Fruit fly (Drosophila melanogaster) whole organism, embryonic: ENCODE results near the gene Prdm13.

Experiments used
- Asciz ChIP-seq: fragments of 200-800 bp; sonication (Bioruptor generic); optimal IDR thresholded peaks from 2 replicates; lab custom pipeline; 2017; ENCODE audit warnings: missing biosample characterization, mild to moderate bottlenecking, missing genetic modification characterization, missing genetic modification reagents
- Awh ChIP-seq: fragments of 200-800 bp; sonication (Bioruptor generic); IDR thresholded peaks from 2 replicates; pipeline ENCODE4, ENCODE4 v1.3.6; 2022; ENCODE audit warnings: missing biosample characterization, missing genetic modification characterization
- C15 ChIP-seq: fragments of 200-800 bp; sonication (Bioruptor generic); IDR thresholded peaks from 3 replicates; pipeline ENCODE4 v1.3.6; 2022; ENCODE audit warnings: missing biosample characterization, missing genetic modification characterization
- CG10366 ChIP-seq: fragments of 200-800 bp; sonication (Bioruptor generic); IDR thresholded peaks from 2 replicates; pipeline ENCODE4 v1.3.6; 2022; ENCODE audit warnings: missing biosample characterization, missing genetic modification characterization
- CG10462 ChIP-seq: fragments of 200-800 bp; sonication (Bioruptor generic); optimal IDR thresholded peaks from 2 replicates; lab custom pipeline; 2016; ENCODE audit warnings: missing biosample characterization, missing genetic modification characterization
- CG10959 ChIP-seq: fragments of 200-800 bp; sonication (Bioruptor generic); IDR thresholded peaks from 2 replicates; pipeline ENCODE4 v1.3.6; 2022; ENCODE audit warnings: missing biosample characterization, missing genetic modification characterization
- CG11560 ChIP-seq: fragments of 200-800 bp; sonication (Bioruptor generic); IDR thresholded peaks from 3 replicates; pipeline ENCODE4 v1.3.6; 2022; ENCODE audit warnings: missing biosample characterization, missing genetic modification characterization
- CG14050 ChIP-seq: fragments of 200-800 bp; sonication (Bioruptor generic); IDR thresholded peaks from 3 replicates; pipeline ENCODE4 v1.3.6; 2022; ENCODE audit warnings: missing biosample characterization, missing genetic modification characterization
- CG1529 ChIP-seq: fragments of 200-800 bp; sonication (Bioruptor generic); optimal IDR thresholded peaks from 3 replicates; lab custom pipeline; 2018; ENCODE audit warnings: missing biosample characterization, missing genetic modification characterization
- CG16863 ChIP-seq: fragments of 200-800 bp; sonication (Bioruptor generic); optimal IDR thresholded peaks from 3 replicates; lab custom pipeline; 2016; ENCODE audit warnings: missing biosample characterization, missing genetic modification characterization
- CG17829 ChIP-seq: fragments of 200-800 bp; optimal IDR thresholded peaks from 2 replicates; lab custom pipeline; 2019; ENCODE audit warnings: missing biosample characterization, mild to moderate bottlenecking, missing genetic modification characterization, moderate library complexity
- CG1832 ChIP-seq: fragments of 200-800 bp; sonication (Bioruptor generic); optimal IDR thresholded peaks from 2 replicates; lab custom pipeline; 2017; ENCODE audit warnings: missing biosample characterization, mild to moderate bottlenecking, missing genetic modification characterization, inconsistent platforms
- CG18476 ChIP-seq: fragments of 200-800 bp; sonication (Bioruptor generic); optimal IDR thresholded peaks from 2 replicates; lab custom pipeline; 2016; ENCODE audit warnings: missing biosample characterization, mild to moderate bottlenecking, missing genetic modification characterization
- CG2889 ChIP-seq: fragments of 200-800 bp; sonication (Bioruptor generic); IDR thresholded peaks from 3 replicates; pipeline ENCODE4 v1.3.6; 2022; ENCODE audit warnings: missing biosample characterization, missing genetic modification characterization
- CG32767 ChIP-seq: fragments of 200-800 bp; sonication (Bioruptor generic); IDR thresholded peaks from 2 replicates; pipeline ENCODE4 v1.3.6; 2022; ENCODE audit warnings: missing biosample characterization, missing genetic modification characterization
- CG3995 ChIP-seq: fragments of 200-800 bp; sonication (Bioruptor generic); optimal IDR thresholded peaks from 3 replicates; lab custom pipeline; 2016; ENCODE audit warnings: missing biosample characterization, missing genetic modification characterization
- CG4854 ChIP-seq: fragments of 200-800 bp; sonication (Bioruptor generic); optimal IDR thresholded peaks from 2 replicates; lab custom pipeline; 2016; ENCODE audit warnings: missing biosample characterization, missing genetic modification characterization, inconsistent platforms
- CG6683 ChIP-seq: fragments of 200-800 bp; sonication (Bioruptor generic); optimal IDR thresholded peaks from 2 replicates; lab custom pipeline; 2017; ENCODE audit warnings: missing biosample characterization, mild to moderate bottlenecking, missing genetic modification characterization, missing genetic modification reagents
- CG7745 ChIP-seq: fragments of 200-800 bp; sonication (Bioruptor generic); optimal IDR thresholded peaks from 2 replicates; lab custom pipeline; 2018; ENCODE audit warnings: missing biosample characterization, mild to moderate bottlenecking, missing genetic modification characterization, moderate library complexity
- CG8290 ChIP-seq, 3 experiments: fragments of 200-800 bp; sonication (Bioruptor generic); optimal IDR thresholded peaks; 2 replicates each; lab custom pipeline; 2016 to 2019; ENCODE audit warnings: missing biosample characterization in 3 of 3, missing genetic modification characterization in 3 of 3, mild to moderate bottlenecking in 2 of 3, moderate library complexity in 1 of 3
- Chrac-16 ChIP-seq: fragments of 200-800 bp; sonication (Bioruptor generic); optimal IDR thresholded peaks from 3 replicates; lab custom pipeline; 2016; ENCODE audit warnings: missing biosample characterization, missing genetic modification characterization
- Dfd ChIP-seq, 2 experiments: fragments of >200 bp; optimal IDR thresholded peaks; 2 replicates each; lab custom pipeline; 2017; ENCODE audit warnings: missing biosample characterization in 2 of 2, missing genetic modification characterization in 2 of 2
- Dip3 ChIP-seq: fragments of 200-800 bp; sonication (Bioruptor generic); optimal IDR thresholded peaks from 3 replicates; lab custom pipeline; 2016; ENCODE audit warnings: missing biosample characterization, missing genetic modification characterization
- Dp ChIP-seq: fragments of 200-800 bp; sonication (Bioruptor generic); optimal IDR thresholded peaks from 2 replicates; lab custom pipeline; 2018; ENCODE audit warnings: missing biosample characterization, mild to moderate bottlenecking, missing genetic modification characterization, moderate library complexity
- E2f2 ChIP-seq: fragments of 200-800 bp; sonication (Bioruptor generic); IDR thresholded peaks from 2 replicates; pipeline ENCODE4 v1.3.6; 2022; ENCODE audit warnings: missing biosample characterization, missing genetic modification characterization
- Fer1 ChIP-seq: fragments of 200-800 bp; sonication (Bioruptor generic); optimal IDR thresholded peaks from 2 replicates; lab custom pipeline; 2017; ENCODE audit warnings: missing biosample characterization, mild to moderate bottlenecking, missing genetic modification characterization
- Hand ChIP-seq: fragments of 200-800 bp; sonication (Bioruptor generic); optimal IDR thresholded peaks from 2 replicates; lab custom pipeline; 2017; ENCODE audit warnings: mild to moderate bottlenecking, missing biosample characterization, missing genetic modification reagents, missing genetic modification characterization
- Hr3 ChIP-seq: fragments of 200-800 bp; sonication (Bioruptor generic); optimal IDR thresholded peaks from 3 replicates; lab custom pipeline; 2016; ENCODE audit warnings: missing biosample characterization, missing genetic modification characterization
- PHDP ChIP-seq: fragments of 200-800 bp; sonication (Bioruptor generic); optimal IDR thresholded peaks from 3 replicates; lab custom pipeline; 2018; ENCODE audit warnings: missing biosample characterization, mild to moderate bottlenecking, missing genetic modification characterization, moderate library complexity
- Ravus ChIP-seq: fragments of 200-800 bp; sonication (Bioruptor generic); IDR thresholded peaks from 2 replicates; pipeline ENCODE4 v1.3.6; 2022; ENCODE audit warnings: missing biosample characterization, missing genetic modification characterization
- ap ChIP-seq: fragments of 200-800 bp; sonication (Bioruptor generic); IDR thresholded peaks from 2 replicates; pipeline ENCODE4 v1.3.6; 2022; ENCODE audit warnings: missing biosample characterization, missing genetic modification characterization
- ash1 ChIP-seq: fragments of 200-800 bp; sonication (Bioruptor generic); optimal IDR thresholded peaks from 2 replicates; lab custom pipeline; 2018; ENCODE audit warnings: missing biosample characterization, mild to moderate bottlenecking, missing genetic modification characterization
- btn ChIP-seq: fragments of 200-800 bp; sonication (Bioruptor generic); optimal IDR thresholded peaks from 2 replicates; lab custom pipeline; 2016; ENCODE audit warnings: missing biosample characterization, missing genetic modification characterization
- croc ChIP-seq: fragments of 200-800 bp; sonication (Bioruptor generic); conservative IDR thresholded peaks from 3 replicates; pipeline ENCODE4 v1.3.6; 2022; ENCODE audit warnings: missing biosample characterization, missing genetic modification characterization
- da ChIP-seq: fragments of 200-800 bp; sonication (Bioruptor generic); optimal IDR thresholded peaks from 2 replicates; lab custom pipeline; 2016; ENCODE audit warnings: missing biosample characterization, missing genetic modification characterization
- disco-r ChIP-seq: fragments of 200-800 bp; sonication (Bioruptor generic); optimal IDR thresholded peaks from 2 replicates; lab custom pipeline; 2016; ENCODE audit warnings: missing biosample characterization, missing genetic modification characterization
- ewg ChIP-seq: fragments of 200-800 bp; sonication (Bioruptor generic); optimal IDR thresholded peaks from 3 replicates; lab custom pipeline; 2017; ENCODE audit warnings: mild to moderate bottlenecking, missing biosample characterization, missing genetic modification reagents, missing genetic modification characterization
- fd102C ChIP-seq: fragments of 200-800 bp; sonication (Bioruptor generic); optimal IDR thresholded peaks from 2 replicates; lab custom pipeline; 2018; ENCODE audit warnings: missing biosample characterization, mild to moderate bottlenecking, missing genetic modification characterization, moderate library complexity
- fd64A ChIP-seq: fragments of 200-800 bp; sonication (Bioruptor generic); optimal IDR thresholded peaks from 3 replicates; lab custom pipeline; 2018; ENCODE audit warnings: missing biosample characterization, mild to moderate bottlenecking, missing genetic modification characterization
- mirr ChIP-seq: fragments of 200-800 bp; sonication (Bioruptor generic); optimal IDR thresholded peaks from 3 replicates; lab custom pipeline; 2018; ENCODE audit warnings: missing biosample characterization, mild to moderate bottlenecking, missing genetic modification characterization
- nau ChIP-seq: fragments of 200-800 bp; sonication (Bioruptor generic); optimal IDR thresholded peaks from 3 replicates; lab custom pipeline; 2017; ENCODE audit warnings: missing biosample characterization, mild to moderate bottlenecking, missing genetic modification characterization, missing genetic modification reagents
- pho ChIP-seq: fragments of 200-800 bp; sonication (Bioruptor generic); optimal IDR thresholded peaks from 2 replicates; lab custom pipeline; 2016; ENCODE audit warnings: missing biosample characterization, missing genetic modification characterization
- psq ChIP-seq: fragments of 200-800 bp; sonication (Bioruptor generic); optimal IDR thresholded peaks from 2 replicates; lab custom pipeline; 2017; ENCODE audit warnings: missing biosample characterization, missing genetic modification characterization
- ro ChIP-seq: fragments of 200-800 bp; sonication (Bioruptor generic); IDR thresholded peaks from 2 replicates; pipeline ENCODE4 v1.3.6; 2022; ENCODE audit warnings: missing biosample characterization, missing genetic modification characterization
- sens-2 ChIP-seq: fragments of 200-800 bp; sonication (Bioruptor generic); IDR thresholded peaks from 2 replicates; pipeline ENCODE4 v1.3.6; 2022; ENCODE audit warnings: missing biosample characterization, missing genetic modification characterization
- shn ChIP-seq: fragments of 200-800 bp; sonication (Bioruptor generic); optimal IDR thresholded peaks from 3 replicates; lab custom pipeline; 2016; ENCODE audit warnings: missing biosample characterization, missing genetic modification characterization
- vnd ChIP-seq: fragments of 200-800 bp; sonication (Bioruptor generic); IDR thresholded peaks from 3 replicates; pipeline ENCODE4 v1.3.6; 2022; ENCODE audit warnings: missing biosample characterization, missing genetic modification characterization; ENCODE audit not compliant: partially characterized antibody
- zf30C ChIP-seq: fragments of 200-800 bp; sonication (Bioruptor generic); optimal IDR thresholded peaks from 3 replicates; lab custom pipeline; 2018; ENCODE audit warnings: missing biosample characterization, mild to moderate bottlenecking, missing genetic modification characterization
- zfh1 ChIP-seq: fragments of 200-800 bp; sonication (Bioruptor generic); IDR thresholded peaks from 3 replicates; pipeline ENCODE4 v1.3.6; 2022; ENCODE audit warnings: missing biosample characterization, missing genetic modification characterization

The Prdm13 gene

DNA sequence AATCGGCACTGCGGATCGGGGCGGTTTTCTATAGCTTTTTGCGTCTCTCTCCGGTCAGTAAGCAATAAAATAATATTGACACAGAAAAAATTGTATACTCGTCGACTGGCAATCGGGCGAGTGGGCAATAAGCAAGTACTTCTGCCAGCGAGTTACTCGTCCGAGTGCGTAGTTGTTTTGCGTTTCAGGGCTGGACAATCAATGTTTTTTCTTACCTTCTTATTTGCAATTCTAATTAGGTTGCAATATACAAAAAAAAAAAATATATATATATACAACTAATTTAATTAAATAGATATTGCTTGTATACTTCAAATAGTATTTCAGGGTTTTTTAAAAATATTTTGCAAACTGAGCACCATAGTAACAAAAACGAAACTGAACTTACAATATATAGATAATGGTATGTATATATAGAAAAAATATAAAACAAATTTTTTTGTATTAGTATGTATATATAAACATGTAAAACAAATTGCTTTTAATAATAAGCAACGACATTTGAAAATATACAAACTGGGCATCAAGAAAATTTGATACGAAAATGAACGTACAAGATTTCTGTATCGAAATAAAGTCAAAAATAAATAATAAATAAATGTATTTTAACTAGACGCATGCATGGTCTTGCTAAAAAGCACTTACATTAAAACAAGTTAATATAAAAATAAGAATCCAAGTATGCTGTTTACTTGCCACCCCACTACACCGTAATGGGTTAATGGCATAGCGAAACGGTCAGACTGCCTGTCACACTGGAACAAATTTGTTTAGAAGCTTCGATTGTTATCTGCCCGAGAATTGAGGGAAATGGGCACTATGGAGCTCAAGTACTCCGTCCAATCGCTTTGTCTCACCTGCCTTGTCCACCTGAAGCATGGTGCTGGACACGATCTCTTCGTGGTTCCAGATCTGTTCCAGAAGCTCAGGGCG lies 26.3 kb downstream of the Prdm13 start, which contains the start of the genes D19A and CG7386 (continued):
- TF ChIP-seq ash1 (GFP tag; lab: Kevin White, UChicago), result no peak
- TF ChIP-seq ewg (GFP tag; lab: Kevin White, UChicago), result peak; percentile 23
- TF ChIP-seq fd64A (GFP tag; lab: Kevin White, UChicago), result no peak
- no peak for TF ChIP-seq nau (GFP tag; lab: Kevin White, UChicago)
- TF ChIP-seq Dp (GFP tag; lab: Kevin White, UChicago), result no peak
- TF ChIP-seq CG1529 (GFP tag; lab: Kevin White, UChicago), result no peak
- TF ChIP-seq Awh (GFP tag; lab: Robert Waterston, UW), result no peak
- TF ChIP-seq Dfd (GFP tag; optimal IDR thresholded peaks at IDR 0.05; lab: Kevin White, UChicago), result no peak
- peak; percentile 37 for TF ChIP-seq mirr
- TF ChIP-seq fd102C (GFP tag; lab: Kevin White, UChicago), result no peak
- no peak for TF ChIP-seq da (GFP tag; lab: Kevin White, UChicago)
- no peak for TF ChIP-seq CG4854 (GFP tag; lab: Kevin White, UChicago)
- peak; percentile 34 for TF ChIP-seq Hr3 (GFP tag; lab: Kevin White, UChicago)
- TF ChIP-seq btn (GFP tag; lab: Kevin White, UChicago), result no peak
- TF ChIP-seq disco-r (GFP tag; lab: Kevin White, UChicago), result no peak
- 0 out of 2 replicates have a peak, but pooled peaks have one; percentile 17 for TF ChIP-seq sens-2
- TF ChIP-seq CG11560 (tag; lab: Robert Waterston, UW), result no peak
- no peak for TF ChIP-seq CG10462
- peak; percentile 72 for TF ChIP-seq zfh1
- TF ChIP-seq vnd, result no peak
- no peak for TF ChIP-seq psq (GFP tag; lab: Kevin White, UChicago)
- TF ChIP-seq CG7745 (tag; lab: Kevin White, UChicago), result no peak
- 0 out of 3 replicates have a peak, but pooled peaks have one; percentile 57 for TF ChIP-seq CG2889 (GFP tag; lab: Robert Waterston, UW)
- TF ChIP-seq CG32767 (GFP tag; lab: Robert Waterston, UW), result 0 out of 2 replicates have a peak, but pooled peaks have one; percentile 38
- peak; percentile 71 for TF ChIP-seq CG10959 (GFP tag; lab: Robert Waterston, UW)
- TF ChIP-seq Fer1 (GFP tag; lab: Kevin White, UChicago), result peak; percentile 60
- peak; percentile 46 for TF ChIP-seq Dip3 (GFP tag; lab: Kevin White, UChicago)
- peak; percentile 50 for TF ChIP-seq shn
- peak; percentile 4 for TF ChIP-seq CG8290 (GFP tag; optimal IDR thresholded peaks at IDR 0.05; lab: Kevin White, UChicago)
- peak in 1 of 2 experiments; percentile 86 for TF ChIP-seq CG8290 (tag; optimal IDR thresholded peaks at IDR 0.05; lab: Kevin White, UChicago)
- TF ChIP-seq CG1832, result no peak
- no peak for TF ChIP-seq CG3995 (GFP tag; lab: Kevin White, UChicago)
- TF ChIP-seq Ravus (GFP tag; lab: Robert Waterston, UW), result no peak
- no peak for TF ChIP-seq ap (GFP tag; lab: Robert Waterston, UW)
- peak; percentile 64 for TF ChIP-seq CG17829 (tag; lab: Kevin White, UChicago)
- no peak for TF ChIP-seq Asciz (GFP tag; lab: Kevin White, UChicago)
- peak; percentile 56 for TF ChIP-seq CG10366 (GFP tag; lab: Robert Waterston, UW)
- no peak for TF ChIP-seq CG6683 (GFP tag; lab: Kevin White, UChicago)
- TF ChIP-seq Hand, result no peak
- TF ChIP-seq E2f2 (GFP tag; lab: Robert Waterston, UW), result no peak; the same call in 1 of the 2 replicates
- TF ChIP-seq CG14050, result peak; percentile 47
- TF ChIP-seq pho (GFP tag; lab: Kevin White, UChicago), result peak; percentile 38
- TF ChIP-seq CG16863 (GFP tag; lab: Kevin White, UChicago), result peak; percentile 32
- peak; percentile 87 for TF ChIP-seq zf30C
- TF ChIP-seq PHDP (tag; lab: Kevin White, UChicago), result peak; percentile 68
- peak; percentile 14; the same call in 1 of the 3 replicates for TF ChIP-seq croc (GFP tag; lab: Robert Waterston, UW)
- no peak for TF ChIP-seq C15 (GFP tag; lab: Robert Waterston, UW)
- TF ChIP-seq CG18476 (GFP tag; lab: Kevin White, UChicago), result no peak
- TF ChIP-seq Chrac-16, result peak; percentile 5
- no peak for TF ChIP-seq ro
